Fruit fly (Drosophila melanogaster): Measurements from ENCODE around the gene Mipp1.
"Not testable (repeated sequence)": the region's sequence is repeated elsewhere in the genome, so short reads cannot be mapped to it uniquely, and the experiment has no call there.

Mipp1 gene

dm6 chr3L:16573234-16573633 lies at the start of gene Mipp1:
Mipp1 (minus strand) TSS chr3L:16573334.
- not testable (repeated sequence) for TF ChIP-seq CG14655 (GFP tag; optimal IDR thresholded peaks at IDR 0.05); CG8159 (tag; optimal IDR thresholded peaks at IDR 0.05); CG9948 (tag; optimal IDR thresholded peaks at IDR 0.05)

dm6 chr3L:16615132-16615709 lies 42.1 kb upstream of the Mipp1 start, which contains the start of gene Mo25:
Mo25 (minus strand) TSS chr3L:16615472.
- no peak for TF ChIP-seq gl (tag; optimal IDR thresholded peaks at IDR 0.05)
- TF ChIP-seq fd96Ca (GFP tag; IDR thresholded peaks at IDR 0.05) = peak; percentile 30; the same call in 1 of the 3 replicates
- no peak for TF ChIP-seq CG4496 (GFP tag; IDR thresholded peaks at IDR 0.05)
- TF ChIP-seq CG15710 (tag; optimal IDR thresholded peaks at IDR 0.05) = peak; percentile 48
- no peak for TF ChIP-seq CG14655 (GFP tag; optimal IDR thresholded peaks at IDR 0.05)
- TF ChIP-seq CG17806 (tag; optimal IDR thresholded peaks at IDR 0.05) = no peak
- TF ChIP-seq CG9948 (tag; optimal IDR thresholded peaks at IDR 0.05) = no peak
- TF ChIP-seq CG32121 (GFP tag; IDR thresholded peaks at IDR 0.05) = 0 out of 2 replicates have a peak, but pooled peaks have one; percentile 13
- no peak for TF ChIP-seq CG8159 (tag; optimal IDR thresholded peaks at IDR 0.05)
- peak; percentile 44 for TF ChIP-seq Pif1B (GFP tag; optimal IDR thresholded peaks at IDR 0.05)
- TF ChIP-seq CG12605 (GFP tag; IDR thresholded peaks at IDR 0.05) = no peak
- TF ChIP-seq D1 (tag; optimal IDR thresholded peaks at IDR 0.05) = no peak
- no peak for TF ChIP-seq Pif1A (GFP tag; optimal IDR thresholded peaks at IDR 0.05)
- no peak for TF ChIP-seq CG13204 (GFP tag; optimal IDR thresholded peaks at IDR 0.05)
- TF ChIP-seq Ets98B (GFP tag; IDR thresholded peaks at IDR 0.05) = peak; percentile 30; the same call in 1 of the 2 replicates
- TF ChIP-seq CG8301 (tag; optimal IDR thresholded peaks at IDR 0.05) = no peak
- no peak for TF ChIP-seq rn (GFP tag; IDR thresholded peaks at IDR 0.05)
- no peak for TF ChIP-seq CG34367 (tag; optimal IDR thresholded peaks at IDR 0.05)
- TF ChIP-seq Snoo (tag; optimal IDR thresholded peaks at IDR 0.05) = peak; percentile 31
- no peak for TF ChIP-seq EcR (GFP tag; optimal IDR thresholded peaks at IDR 0.05)
- TF ChIP-seq CG10348 (GFP tag; IDR thresholded peaks at IDR 0.05) = no peak

- no peak for TF ChIP-seq rn (GFP tag; IDR thresholded peaks at IDR 0.05)
- TF ChIP-seq Pif1A (GFP tag; optimal IDR thresholded peaks at IDR 0.05) = no peak
- no peak for TF ChIP-seq CG10348 (GFP tag; IDR thresholded peaks at IDR 0.05)
- peak; percentile 21; the same call in 1 of the 3 replicates for TF ChIP-seq fd96Ca (GFP tag; IDR thresholded peaks at IDR 0.05)
- no peak for TF ChIP-seq CG32121 (GFP tag; IDR thresholded peaks at IDR 0.05)
- TF ChIP-seq gl (tag; optimal IDR thresholded peaks at IDR 0.05) = no peak
- no peak for TF ChIP-seq Pif1B (GFP tag; optimal IDR thresholded peaks at IDR 0.05)
- peak; percentile 75 for TF ChIP-seq EcR (GFP tag; optimal IDR thresholded peaks at IDR 0.05)
- no peak for TF ChIP-seq CG9948 (tag; optimal IDR thresholded peaks at IDR 0.05)
- no peak for TF ChIP-seq CG13204 (GFP tag; optimal IDR thresholded peaks at IDR 0.05)
- no peak for TF ChIP-seq CG34367 (tag; optimal IDR thresholded peaks at IDR 0.05)
- TF ChIP-seq CG8159 (tag; optimal IDR thresholded peaks at IDR 0.05) = no peak
These were observed 39.8 kb upstream of the Mipp1 start for dm6 chr3L:16612972-16613371.

- TF ChIP-seq D1 (tag; optimal IDR thresholded peaks at IDR 0.05) = no peak
- TF ChIP-seq Snoo (tag; optimal IDR thresholded peaks at IDR 0.05) = peak; percentile 70
- peak; percentile 56 for TF ChIP-seq Pif1B (GFP tag; optimal IDR thresholded peaks at IDR 0.05)
- TF ChIP-seq fd96Ca (GFP tag; IDR thresholded peaks at IDR 0.05) = peak; percentile 74
- no peak for TF ChIP-seq CG13204 (GFP tag; optimal IDR thresholded peaks at IDR 0.05)
- TF ChIP-seq Ets98B (GFP tag; IDR thresholded peaks at IDR 0.05) = peak; percentile 79
- TF ChIP-seq CG8301 (tag; optimal IDR thresholded peaks at IDR 0.05) = peak; percentile 60
- TF ChIP-seq CG14655 (GFP tag; optimal IDR thresholded peaks at IDR 0.05) = peak; percentile 64
- no peak for TF ChIP-seq EcR (GFP tag; optimal IDR thresholded peaks at IDR 0.05)
- peak; percentile 80 for TF ChIP-seq CG4496 (GFP tag; IDR thresholded peaks at IDR 0.05)
- peak; percentile 69 for TF ChIP-seq CG17806 (tag; optimal IDR thresholded peaks at IDR 0.05)
- peak; percentile 71 for TF ChIP-seq Pif1A (GFP tag; optimal IDR thresholded peaks at IDR 0.05)
- 0 out of 2 replicates have a peak, but pooled peaks have one; percentile 52 for TF ChIP-seq CG10348 (GFP tag; IDR thresholded peaks at IDR 0.05)
- peak; percentile 79 for TF ChIP-seq CG15710 (tag; optimal IDR thresholded peaks at IDR 0.05)
- peak; percentile 45 for TF ChIP-seq gl (tag; optimal IDR thresholded peaks at IDR 0.05)
- peak; percentile 69 for TF ChIP-seq CG8159 (tag; optimal IDR thresholded peaks at IDR 0.05)
- no peak; the same call in none of the 2 replicates for TF ChIP-seq rn (GFP tag; IDR thresholded peaks at IDR 0.05)
- peak; percentile 76; the same call in 1 of the 2 replicates for TF ChIP-seq CG32121 (GFP tag; IDR thresholded peaks at IDR 0.05)
- peak; percentile 50 for TF ChIP-seq CG9948 (tag; optimal IDR thresholded peaks at IDR 0.05)
- no peak for TF ChIP-seq CG12605 (GFP tag; IDR thresholded peaks at IDR 0.05)
- peak; percentile 59 for TF ChIP-seq CG34367 (tag; optimal IDR thresholded peaks at IDR 0.05)
These were observed 39.0 kb upstream of the Mipp1 start, which contains the start of gene CG4101 for dm6 chr3L:16612152-16612551. CG4101 (plus strand) TSS chr3L:16612486.

dm6 chr3L:16610201-16610600 lies 37.1 kb upstream of the Mipp1 start, which contains the start of gene Prosbeta6:
Prosbeta6 (minus strand) TSS chr3L:16610418.
- TF ChIP-seq D1 (tag; optimal IDR thresholded peaks at IDR 0.05) (no peak), EcR (GFP tag; optimal IDR thresholded peaks at IDR 0.05) (no peak), CG8301 (tag; optimal IDR thresholded peaks at IDR 0.05) (no peak), CG4496 (GFP tag; IDR thresholded peaks at IDR 0.05) (no peak), CG12605 (GFP tag; IDR thresholded peaks at IDR 0.05) (no peak), CG8159 (tag; optimal IDR thresholded peaks at IDR 0.05) (no peak), CG13204 (GFP tag; optimal IDR thresholded peaks at IDR 0.05) (no peak), CG14655 (GFP tag; optimal IDR thresholded peaks at IDR 0.05) (no peak)

dm6 chr3L:16609120-16609519 lies 36.0 kb upstream of the Mipp1 start, which contains the start of gene CG4098:
CG4098 (minus strand) TSS chr3L:16609347.
- TF ChIP-seq D1 (tag; optimal IDR thresholded peaks at IDR 0.05) (no peak), CG10348 (GFP tag; IDR thresholded peaks at IDR 0.05) (no peak), Ets98B (GFP tag; IDR thresholded peaks at IDR 0.05) (peak; percentile 83), CG15710 (tag; optimal IDR thresholded peaks at IDR 0.05) (peak; percentile 47), Pif1A (GFP tag; optimal IDR thresholded peaks at IDR 0.05) (peak; percentile 47), CG9948 (tag; optimal IDR thresholded peaks at IDR 0.05) (no peak), EcR (GFP tag; optimal IDR thresholded peaks at IDR 0.05) (no peak), CG34367 (tag; optimal IDR thresholded peaks at IDR 0.05) (peak; percentile 34), CG17806 (tag; optimal IDR thresholded peaks at IDR 0.05) (peak; percentile 42), Pif1B (GFP tag; optimal IDR thresholded peaks at IDR 0.05) (peak; percentile 20), CG8159 (tag; optimal IDR thresholded peaks at IDR 0.05) (peak; percentile 30), CG12605 (GFP tag; IDR thresholded peaks at IDR 0.05) (peak; percentile 67), fd96Ca (GFP tag; IDR thresholded peaks at IDR 0.05) (peak; percentile 83), CG14655 (GFP tag; optimal IDR thresholded peaks at IDR 0.05) (peak; percentile 27), CG32121 (GFP tag; IDR thresholded peaks at IDR 0.05) (peak; percentile 71), CG13204 (GFP tag; optimal IDR thresholded peaks at IDR 0.05) (no peak), CG4496 (GFP tag; IDR thresholded peaks at IDR 0.05) (peak; percentile 84), gl (tag; optimal IDR thresholded peaks at IDR 0.05) (no peak), rn (GFP tag; IDR thresholded peaks at IDR 0.05) (peak; percentile 55; the same call in 1 of the 2 replicates), CG8301 (tag; optimal IDR thresholded peaks at IDR 0.05) (peak; percentile 14), Snoo (tag; optimal IDR thresholded peaks at IDR 0.05) (peak; percentile 37)

Data from whole organism, pupa.